Fruit fly (Drosophila melanogaster): ENCODE results near the gene Sod1.

DNA sequence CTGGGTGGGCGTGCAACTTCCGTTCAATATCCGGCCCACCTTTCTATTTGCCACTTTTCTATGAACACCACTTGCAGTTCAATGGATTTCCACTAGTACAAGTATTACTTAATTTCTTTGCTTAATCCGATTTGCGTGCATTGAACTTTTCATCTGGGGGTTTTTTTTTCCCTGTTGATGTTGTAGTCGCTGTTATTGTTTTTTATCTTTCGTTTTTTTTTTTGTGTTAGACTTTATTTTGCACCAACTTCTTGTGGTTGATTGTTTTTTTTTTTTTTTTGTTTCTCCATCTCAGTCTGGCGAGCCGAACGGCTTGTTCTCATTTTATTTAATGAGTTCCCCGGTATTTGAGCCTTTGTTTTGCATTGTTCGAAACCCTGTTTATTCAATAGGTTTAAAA is 22.8 kb upstream of the Sod1 start:
- TF ChIP-seq EcR (GFP tag; optimal IDR thresholded peaks at IDR 0.05) = peak; percentile 72
- peak; percentile 59 for TF ChIP-seq CG34367 (tag; optimal IDR thresholded peaks at IDR 0.05)
- TF ChIP-seq Snoo (tag; optimal IDR thresholded peaks at IDR 0.05) = no peak
- no peak for TF ChIP-seq CG32121 (GFP tag; IDR thresholded peaks at IDR 0.05)
- TF ChIP-seq CG14655 (GFP tag; optimal IDR thresholded peaks at IDR 0.05) = no peak
- no peak for TF ChIP-seq Ets98B (GFP tag; IDR thresholded peaks at IDR 0.05)
- TF ChIP-seq CG17806 (tag; optimal IDR thresholded peaks at IDR 0.05) = no peak
- no peak for TF ChIP-seq CG9948 (tag; optimal IDR thresholded peaks at IDR 0.05)
- TF ChIP-seq CG4496 (GFP tag; IDR thresholded peaks at IDR 0.05) = no peak
- no peak for TF ChIP-seq rn (GFP tag; IDR thresholded peaks at IDR 0.05)
- TF ChIP-seq CG10348 (GFP tag; IDR thresholded peaks at IDR 0.05) = no peak
- peak; percentile 63 for TF ChIP-seq CG13204 (GFP tag; optimal IDR thresholded peaks at IDR 0.05)

Measured in whole organism, pupa.